Fruit fly (Drosophila melanogaster) whole organism, embryonic: ENCODE measurements around the gene FipoQ.

Experiments
- CG10209 ChIP-seq: fragments of 200-800 bp; sonication (Bioruptor generic); optimal IDR thresholded peaks from 3 replicates; lab custom pipeline; 2017; ENCODE audit warnings: missing biosample characterization, mild to moderate bottlenecking, missing genetic modification characterization, missing genetic modification reagents
- CG10366 ChIP-seq: fragments of 200-800 bp; sonication (Bioruptor generic); IDR thresholded peaks from 2 replicates; pipeline ENCODE4 v1.3.6; 2022; ENCODE audit warnings: missing biosample characterization, missing genetic modification characterization
- CG10979 ChIP-seq: fragments of 200-800 bp; sonication (Bioruptor generic); optimal IDR thresholded peaks from 2 replicates; lab custom pipeline; 2018; ENCODE audit warnings: missing biosample characterization, mild to moderate bottlenecking, missing genetic modification characterization, moderate library complexity
- CG12391 ChIP-seq: fragments of 200-800 bp; sonication (Bioruptor generic); optimal IDR thresholded peaks from 3 replicates; lab custom pipeline; 2018; ENCODE audit warnings: missing biosample characterization, mild to moderate bottlenecking, missing genetic modification characterization, moderate library complexity
- CG14710 ChIP-seq: fragments of 200-800 bp; sonication (Bioruptor generic); optimal IDR thresholded peaks from 3 replicates; lab custom pipeline; 2019; ENCODE audit warnings: missing biosample characterization, mild to moderate bottlenecking, missing genetic modification characterization, moderate library complexity
- CG16813 ChIP-seq: fragments of 200-800 bp; sonication (Bioruptor generic); IDR thresholded peaks from 3 replicates; pipeline ENCODE4 v1.3.6; 2022; ENCODE audit warnings: missing biosample characterization, missing genetic modification characterization; ENCODE audit not compliant: partially characterized antibody
- CG17361 ChIP-seq: fragments of 200-800 bp; sonication (Bioruptor generic); IDR thresholded peaks from 3 replicates; pipeline ENCODE4 v1.3.6; 2022; ENCODE audit warnings: missing biosample characterization, missing genetic modification characterization
- CG18262 ChIP-seq: fragments of 200-800 bp; optimal IDR thresholded peaks from 3 replicates; lab custom pipeline; 2019; ENCODE audit warnings: missing biosample characterization, mild to moderate bottlenecking, missing genetic modification characterization, moderate library complexity
- CG31224 ChIP-seq: fragments of 200-800 bp; sonication (Bioruptor generic); IDR thresholded peaks from 2 replicates; pipeline ENCODE4 v1.3.6; 2022; ENCODE audit warnings: missing biosample characterization, missing genetic modification characterization
- CG31441 ChIP-seq: fragments of 200-800 bp; sonication (Bioruptor generic); IDR thresholded peaks from 2 replicates; pipeline ENCODE4 v1.3.6; 2022; ENCODE audit warnings: missing biosample characterization, missing genetic modification characterization
- CG4424 ChIP-seq: fragments of 200-800 bp; sonication (Bioruptor generic); optimal IDR thresholded peaks from 3 replicates; lab custom pipeline; 2016; ENCODE audit warnings: missing biosample characterization, missing genetic modification characterization
- CG6765 ChIP-seq: fragments of 200-800 bp; sonication (Bioruptor generic); optimal IDR thresholded peaks from 3 replicates; lab custom pipeline; 2017; ENCODE audit warnings: missing biosample characterization, mild to moderate bottlenecking, missing genetic modification characterization
- CG7556 ChIP-seq: fragments of 200-800 bp; sonication (Bioruptor generic); optimal IDR thresholded peaks from 2 replicates; lab custom pipeline; 2017; ENCODE audit warnings: missing biosample characterization, mild to moderate bottlenecking, missing genetic modification characterization
- CG7839 ChIP-seq: fragments of 200-800 bp; sonication (Bioruptor generic); optimal IDR thresholded peaks from 3 replicates; lab custom pipeline; 2018; ENCODE audit warnings: missing biosample characterization, mild to moderate bottlenecking, missing genetic modification characterization, moderate library complexity
- CG7928 ChIP-seq: fragments of 200-800 bp; sonication (Bioruptor generic); optimal IDR thresholded peaks from 2 replicates; lab custom pipeline; 2017; ENCODE audit warnings: missing biosample characterization, mild to moderate bottlenecking, missing genetic modification characterization
- CoRest ChIP-seq: fragments of 200-800 bp; sonication (Bioruptor generic); optimal IDR thresholded peaks from 3 replicates; lab custom pipeline; 2018; ENCODE audit warnings: missing biosample characterization, mild to moderate bottlenecking, missing genetic modification characterization, moderate library complexity
- D ChIP-seq, 2 experiments: fragments of 200-800 bp in 1 of 2; fragments of >200 bp in 1 of 2; sonication (Bioruptor generic) in 1 of 2; optimal IDR thresholded peaks; 2 replicates in 1 of 2; 3 replicates in 1 of 2; lab custom pipeline; 2017; ENCODE audit warnings: mild to moderate bottlenecking in 1 of 2, missing biosample characterization in 1 of 2, missing genetic modification characterization in 1 of 2, missing genetic modification reagents in 1 of 2
- D19B ChIP-seq: fragments of 200-800 bp; sonication (Bioruptor generic); optimal IDR thresholded peaks from 2 replicates; lab custom pipeline; 2017; ENCODE audit warnings: missing biosample characterization, mild to moderate bottlenecking, missing genetic modification characterization
- E2f2 ChIP-seq: fragments of 200-800 bp; sonication (Bioruptor generic); IDR thresholded peaks from 2 replicates; pipeline ENCODE4 v1.3.6; 2022; ENCODE audit warnings: missing biosample characterization, missing genetic modification characterization
- Ets65A ChIP-seq: fragments of 200-800 bp; sonication (Bioruptor generic); peaks from one replicate; lab custom pipeline; 2016; ENCODE audit warnings: missing biosample characterization, missing genetic modification characterization
- Nf-YC ChIP-seq: fragments of 200-800 bp; optimal IDR thresholded peaks from 3 replicates; lab custom pipeline; 2019; ENCODE audit warnings: missing biosample characterization, mild to moderate bottlenecking, missing genetic modification characterization, moderate library complexity
- Oli ChIP-seq: fragments of 200-800 bp; sonication (Bioruptor generic); optimal IDR thresholded peaks from 2 replicates; lab custom pipeline; 2018; ENCODE audit warnings: missing biosample characterization, mild to moderate bottlenecking, missing genetic modification characterization, moderate library complexity
- PHDP ChIP-seq: fragments of 200-800 bp; sonication (Bioruptor generic); optimal IDR thresholded peaks from 3 replicates; lab custom pipeline; 2018; ENCODE audit warnings: missing biosample characterization, mild to moderate bottlenecking, missing genetic modification characterization, moderate library complexity
- Pdp1 ChIP-seq, 2 experiments: fragments of 200-800 bp; sonication (Bioruptor generic); optimal IDR thresholded peaks; 3 replicates each; lab custom pipeline; 2016; ENCODE audit warnings: missing biosample characterization in 2 of 2, missing genetic modification characterization in 2 of 2, mild to moderate bottlenecking in 1 of 2, moderate library complexity in 1 of 2
- Sox102F ChIP-seq: fragments of 200-800 bp; sonication (Bioruptor generic); optimal IDR thresholded peaks from 2 replicates; lab custom pipeline; 2018; ENCODE audit warnings: missing biosample characterization, mild to moderate bottlenecking, missing genetic modification characterization, moderate library complexity
- Xrp1 ChIP-seq: fragments of 200-800 bp; sonication (Bioruptor generic); IDR thresholded peaks from 2 replicates; pipeline ENCODE4 v1.3.6; 2022; ENCODE audit warnings: missing biosample characterization, missing genetic modification characterization
- al ChIP-seq: fragments of 200-800 bp; sonication (Bioruptor generic); IDR thresholded peaks from 2 replicates; pipeline ENCODE4 v1.3.6; 2022; ENCODE audit warnings: missing biosample characterization, missing genetic modification characterization
- amos ChIP-seq: fragments of 200-800 bp; sonication (Bioruptor generic); IDR thresholded peaks from 2 replicates; pipeline ENCODE4 v1.3.6; 2022; ENCODE audit warnings: missing biosample characterization, missing genetic modification characterization; ENCODE audit not compliant: partially characterized antibody
- ato ChIP-seq: fragments of 200-800 bp; sonication (Bioruptor generic); IDR thresholded peaks from 2 replicates; pipeline ENCODE4 v1.3.6; 2022; ENCODE audit warnings: missing biosample characterization, missing genetic modification characterization; ENCODE audit not compliant: partially characterized antibody
- az2 ChIP-seq: fragments of 200-800 bp; sonication (Bioruptor generic); optimal IDR thresholded peaks from 3 replicates; lab custom pipeline; 2016; ENCODE audit warnings: missing biosample characterization, missing genetic modification characterization
- bsh ChIP-seq, 2 experiments: fragments of 200-800 bp; sonication (Bioruptor generic); optimal IDR thresholded peaks; 2 replicates each; lab custom pipeline; 2017 to 2018; ENCODE audit warnings: mild to moderate bottlenecking in 2 of 2, missing biosample characterization in 2 of 2, missing genetic modification characterization in 2 of 2, moderate library complexity in 1 of 2
- dmrt11E ChIP-seq: fragments of 200-800 bp; sonication (Bioruptor generic); optimal IDR thresholded peaks from 3 replicates; lab custom pipeline; 2018; ENCODE audit warnings: missing biosample characterization, mild to moderate bottlenecking, missing genetic modification characterization, moderate library complexity
- dmrt99B ChIP-seq: fragments of 200-800 bp; sonication (Bioruptor generic); optimal IDR thresholded peaks from 2 replicates; lab custom pipeline; 2018; ENCODE audit warnings: missing biosample characterization, mild to moderate bottlenecking, missing genetic modification characterization, moderate library complexity
- en ChIP-seq: fragments of 200-800 bp; sonication (Bioruptor generic); optimal IDR thresholded peaks from 2 replicates; lab custom pipeline; 2016; ENCODE audit warnings: missing biosample characterization, missing genetic modification characterization
- fd102C ChIP-seq: fragments of 200-800 bp; sonication (Bioruptor generic); optimal IDR thresholded peaks from 2 replicates; lab custom pipeline; 2018; ENCODE audit warnings: missing biosample characterization, mild to moderate bottlenecking, missing genetic modification characterization, moderate library complexity
- fd3F ChIP-seq: fragments of 200-800 bp; sonication (Bioruptor generic); optimal IDR thresholded peaks from 2 replicates; lab custom pipeline; 2018; ENCODE audit warnings: missing biosample characterization, mild to moderate bottlenecking, missing genetic modification characterization, moderate library complexity
- jigr1 ChIP-seq: fragments of 200-800 bp; sonication (Bioruptor generic); IDR thresholded peaks from 3 replicates; pipeline ENCODE4 v1.3.6; 2022; ENCODE audit warnings: missing biosample characterization, missing genetic modification characterization
- kah ChIP-seq: fragments of 200-800 bp; sonication (Bioruptor generic); optimal IDR thresholded peaks from 2 replicates; lab custom pipeline; 2018; ENCODE audit warnings: missing biosample characterization, mild to moderate bottlenecking, missing genetic modification characterization
- luna ChIP-seq: fragments of 200-800 bp; sonication (Bioruptor generic); optimal IDR thresholded peaks from 2 replicates; lab custom pipeline; 2016; ENCODE audit warnings: missing biosample characterization, missing genetic modification characterization
- p53 ChIP-seq: fragments of 200-800 bp; sonication (Bioruptor generic); optimal IDR thresholded peaks from 2 replicates; lab custom pipeline; 2016; ENCODE audit warnings: missing biosample characterization, missing genetic modification characterization
- phol ChIP-seq: fragments of 200-800 bp; sonication (Bioruptor generic); optimal IDR thresholded peaks from 3 replicates; lab custom pipeline; 2018; ENCODE audit warnings: missing biosample characterization, mild to moderate bottlenecking, missing genetic modification characterization, moderate library complexity
- repo ChIP-seq: fragments of 200-800 bp; sonication (Bioruptor generic); optimal IDR thresholded peaks from 2 replicates; lab custom pipeline; 2016; ENCODE audit warnings: missing biosample characterization, missing genetic modification characterization
- row ChIP-seq: fragments of 200-800 bp; sonication (Bioruptor generic); IDR thresholded peaks from 3 replicates; pipeline ENCODE4 v1.3.6; 2022; ENCODE audit warnings: missing biosample characterization, missing genetic modification characterization
- schlank ChIP-seq: fragments of 200-800 bp; sonication (Bioruptor generic); optimal IDR thresholded peaks from 2 replicates; lab custom pipeline; 2018; ENCODE audit warnings: missing biosample characterization, mild to moderate bottlenecking, missing genetic modification characterization
- scrt ChIP-seq: fragments of 200-800 bp; sonication (Bioruptor generic); optimal IDR thresholded peaks from 2 replicates; lab custom pipeline; 2018; ENCODE audit warnings: missing biosample characterization, mild to moderate bottlenecking, missing genetic modification characterization, moderate library complexity
- sd ChIP-seq: fragments of 200-800 bp; sonication (Bioruptor generic); optimal IDR thresholded peaks from 3 replicates; lab custom pipeline; 2018; ENCODE audit warnings: missing biosample characterization, mild to moderate bottlenecking, missing genetic modification characterization, moderate library complexity
- sens ChIP-seq: fragments of 200-800 bp; sonication (Bioruptor generic); peaks from one replicate; lab custom pipeline; 2016; ENCODE audit warnings: missing biosample characterization, missing genetic modification characterization
- slou ChIP-seq: fragments of 200-800 bp; sonication (Bioruptor generic); optimal IDR thresholded peaks from 3 replicates; lab custom pipeline; 2016; ENCODE audit warnings: missing biosample characterization, missing genetic modification characterization
- ssp ChIP-seq: fragments of 200-800 bp; sonication (Bioruptor generic); IDR thresholded peaks from 2 replicates; pipeline ENCODE4 v1.3.6; 2022; ENCODE audit warnings: missing biosample characterization, missing genetic modification characterization
- stwl ChIP-seq: fragments of 200-800 bp; sonication (Bioruptor generic); optimal IDR thresholded peaks from 3 replicates; lab custom pipeline; 2018; ENCODE audit warnings: missing biosample characterization, mild to moderate bottlenecking, missing genetic modification characterization, moderate library complexity

Gene FipoQ

DNA sequence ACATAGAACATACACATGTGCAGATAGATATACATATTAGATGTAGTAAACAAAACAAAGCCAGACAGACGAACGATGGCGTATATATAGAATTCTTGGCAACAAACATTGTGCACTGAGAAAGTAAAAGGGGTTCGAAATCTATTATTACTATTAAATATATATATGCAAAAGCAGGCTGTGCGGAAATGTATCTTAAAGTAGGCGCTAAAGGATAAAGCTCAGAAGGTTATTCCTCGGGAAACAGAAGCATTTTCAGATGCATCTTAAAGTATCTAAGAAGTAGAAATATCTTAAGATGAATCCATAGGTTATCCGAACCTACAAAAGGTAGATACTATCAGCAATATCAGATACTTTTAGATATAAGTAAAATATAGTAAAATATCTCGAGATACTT, 1.2 kb downstream of the FipoQ start (continued):
- TF ChIP-seq az2, result peak; percentile 7
- TF ChIP-seq CG31441 (GFP tag; lab: Robert Waterston, UW), result peak; percentile 59; the same call in 1 of the 2 replicates
- TF ChIP-seq CG16813, result no peak
- TF ChIP-seq CoRest (tag; lab: Kevin White, UChicago), result peak; percentile 39
- peak; percentile 8 for TF ChIP-seq Oli (tag; lab: Kevin White, UChicago)
- peak in 1 of 2 experiments; percentile 14 for TF ChIP-seq bsh (GFP tag; optimal IDR thresholded peaks at IDR 0.05; lab: Kevin White, UChicago)
- peak; percentile 3 for TF ChIP-seq dmrt11E (tag; lab: Kevin White, UChicago)
- TF ChIP-seq dmrt99B (tag; lab: Kevin White, UChicago), result no peak
- peak; percentile 32 for TF ChIP-seq Sox102F (GFP tag; lab: Kevin White, UChicago)
- no peak for TF ChIP-seq fd3F (GFP tag; lab: Kevin White, UChicago)
- no peak for TF ChIP-seq al
- TF ChIP-seq Ets65A (GFP tag; lab: Kevin White, UChicago), result peak; percentile 78
- no peak for TF ChIP-seq schlank (tag; lab: Kevin White, UChicago)
- peak; percentile 0 for TF ChIP-seq PHDP (tag; lab: Kevin White, UChicago)
- no peak for TF ChIP-seq slou (GFP tag; lab: Kevin White, UChicago)
- TF ChIP-seq CG10209, result peak; percentile 13
- peak; percentile 42; the same call in 2 of the 3 replicates for TF ChIP-seq row (GFP tag; lab: Robert Waterston, UW)
- no peak for TF ChIP-seq ssp
- TF ChIP-seq fd102C (GFP tag; lab: Kevin White, UChicago), result no peak
- TF ChIP-seq Nf-YC (tag; lab: Kevin White, UChicago), result peak; percentile 2
- TF ChIP-seq D19B (GFP tag; lab: Kevin White, UChicago), result peak; percentile 33
- TF ChIP-seq CG31224 (GFP tag; lab: Robert Waterston, UW), result no peak
- TF ChIP-seq Xrp1 (GFP tag; lab: Robert Waterston, UW), result peak; percentile 38; the same call in 1 of the 2 replicates
- TF ChIP-seq CG7928, result no peak
- peak; percentile 12 for TF ChIP-seq CG4424 (GFP tag; lab: Kevin White, UChicago)
- TF ChIP-seq p53 (GFP tag; lab: Kevin White, UChicago), result no peak
- TF ChIP-seq phol (tag; lab: Kevin White, UChicago), result peak; percentile 31
- TF ChIP-seq CG7839 (tag; lab: Kevin White, UChicago), result peak; percentile 17
- TF ChIP-seq CG7556 (GFP tag; lab: Kevin White, UChicago), result peak; percentile 34
- no peak for TF ChIP-seq stwl
- no peak for TF ChIP-seq D (optimal IDR thresholded peaks at IDR 0.05; lab: Kevin White, UChicago)
- TF ChIP-seq D (GFP tag; optimal IDR thresholded peaks at IDR 0.05; lab: Kevin White, UChicago), result peak; percentile 18
- TF ChIP-seq CG17361 (GFP tag; lab: Robert Waterston, UW), result peak; percentile 47; the same call in 1 of the 3 replicates
- TF ChIP-seq CG12391, result peak; percentile 1
- no peak for TF ChIP-seq repo
- no peak for TF ChIP-seq jigr1 (GFP tag; lab: Robert Waterston, UW)
- peak; percentile 55 for TF ChIP-seq CG18262 (tag; lab: Kevin White, UChicago)
- TF ChIP-seq sens (GFP tag; lab: Kevin White, UChicago), result peak; percentile 57
- peak; percentile 4 for TF ChIP-seq CG14710

DNA sequence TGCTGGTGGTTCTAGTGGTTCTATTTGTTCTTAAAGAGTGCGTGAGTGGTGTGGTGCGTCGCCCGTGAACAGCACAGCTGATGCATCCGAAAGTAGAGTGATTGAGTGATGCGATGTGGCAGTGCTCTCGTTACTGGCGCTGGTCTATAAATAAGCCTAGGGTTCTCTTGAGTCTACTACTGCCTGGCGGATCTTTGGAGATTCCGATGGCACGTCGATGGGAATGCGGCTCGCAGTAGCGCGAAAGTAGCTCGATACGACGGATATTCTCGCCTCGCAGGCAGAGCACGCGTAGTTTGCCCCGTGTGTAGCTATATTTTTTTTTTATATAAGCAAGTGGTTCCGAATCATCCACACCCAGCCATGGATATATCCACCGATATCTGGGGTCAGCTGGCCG, 1.7 kb downstream of the FipoQ start:
- TF ChIP-seq CG17361 (GFP tag; lab: Robert Waterston, UW) (0 out of 3 replicates have a peak, but pooled peaks have one; percentile 25), ato (GFP tag; lab: Robert Waterston, UW) (0 out of 2 replicates have a peak, but pooled peaks have one; percentile 25), CG10979 (tag; lab: Kevin White, UChicago) (no peak), sd (peak; percentile 72), en (GFP tag; lab: Kevin White, UChicago) (no peak), amos (GFP tag; lab: Robert Waterston, UW) (0 out of 2 replicates have a peak, but pooled peaks have one; percentile 7), CG6765 (GFP tag; lab: Kevin White, UChicago) (no peak), sens (GFP tag; lab: Kevin White, UChicago) (peak; percentile 62), E2f2 (GFP tag; lab: Robert Waterston, UW) (no peak), scrt (GFP tag; lab: Kevin White, UChicago) (no peak), luna (GFP tag; lab: Kevin White, UChicago) (no peak), kah (GFP tag; lab: Kevin White, UChicago) (peak; percentile 23), Pdp1 (GFP tag; optimal IDR thresholded peaks at IDR 0.05; lab: Kevin White, UChicago) (peak in 1 of 2 experiments; percentile 45), CG10366 (no peak)
